Worm (Caenorhabditis elegans): ENCODE data around the gene cul-3.

ce11 chrV:156044-156869, 21.0 kb upstream of the cul-3 start, which contains the start of gene ttb-1:
- TF ChIP-seq ref-1 (GFP tag; conservative IDR thresholded peaks at IDR 0.05) (no peak), tab-1 (GFP tag; IDR thresholded peaks at IDR 0.05) (no peak; the same call in 1 of the 2 replicates), T22C8.4 (GFP tag; IDR thresholded peaks at IDR 0.05) (no peak), flt-1 (GFP tag; IDR thresholded peaks at IDR 0.05) (peak; percentile 63; the same call in 1 of the 2 replicates), ztf-29 (GFP tag; IDR thresholded peaks at IDR 0.05) (peak; percentile 49; the same call in 1 of the 2 replicates), med-1 (GFP tag; optimal IDR thresholded peaks at IDR 0.05; ENCODE audit: insufficient read depth) (no peak), ztf-23 (GFP tag; IDR thresholded peaks at IDR 0.05) (peak; percentile 52; the same call in 1 of the 2 replicates), klf-2 (GFP tag; conservative IDR thresholded peaks at IDR 0.05) (no peak), cog-1 (tag; optimal IDR thresholded peaks at IDR 0.05) (no peak)

Measured in whole organism, midembryonic.